Fruit fly (Drosophila melanogaster): ENCODE results near the gene mTerf3.

The mTerf3 gene

DNA sequence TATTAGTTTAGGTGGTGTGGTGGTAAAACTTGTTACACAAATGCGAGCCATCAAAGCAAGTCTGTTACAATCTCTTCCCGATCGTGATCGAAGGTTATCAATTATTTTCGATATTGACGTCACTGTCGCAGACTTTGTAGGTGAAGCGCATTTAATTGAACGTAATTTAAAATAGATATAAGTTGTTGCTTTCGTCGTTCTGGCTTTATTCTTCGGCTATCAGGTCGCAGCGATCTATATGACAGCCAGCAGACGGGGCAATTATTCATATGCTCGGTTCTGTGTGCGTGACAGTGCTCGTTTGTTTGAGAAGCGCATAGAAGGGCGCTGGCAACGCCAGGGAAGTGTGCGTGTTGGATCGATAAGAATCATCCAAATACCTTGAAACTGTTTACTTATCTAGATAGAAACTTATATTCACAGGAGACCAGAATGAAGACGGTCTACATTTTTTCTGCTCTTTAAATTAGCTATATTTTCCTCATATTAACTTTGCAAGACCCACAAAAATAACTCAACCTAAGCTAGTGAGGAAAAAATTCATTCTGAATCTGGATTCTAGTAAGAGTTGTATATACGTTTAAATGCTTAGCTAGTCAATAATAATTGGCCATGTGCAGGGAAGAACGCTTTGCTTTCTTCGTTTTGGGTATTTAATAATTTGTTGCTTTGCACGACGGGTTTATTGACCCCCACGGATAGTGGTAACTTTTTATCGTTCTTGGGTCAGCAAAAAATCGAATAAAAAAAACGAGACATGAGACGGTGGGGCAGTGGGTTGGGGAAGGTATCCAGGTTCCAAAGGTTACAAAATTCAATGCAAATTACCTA is 10.0 kb upstream of the mTerf3 start:
- TF ChIP-seq CG9948 (tag; optimal IDR thresholded peaks at IDR 0.05) (no peak), fd96Ca (GFP tag; IDR thresholded peaks at IDR 0.05) (no peak), Ets98B (GFP tag; IDR thresholded peaks at IDR 0.05) (no peak), CG10348 (GFP tag; IDR thresholded peaks at IDR 0.05) (no peak), Pif1B (GFP tag; optimal IDR thresholded peaks at IDR 0.05) (no peak), D1 (tag; optimal IDR thresholded peaks at IDR 0.05) (no peak), Snoo (tag; optimal IDR thresholded peaks at IDR 0.05) (no peak), rn (GFP tag; IDR thresholded peaks at IDR 0.05) (no peak), EcR (GFP tag; optimal IDR thresholded peaks at IDR 0.05) (no peak), CG17806 (tag; optimal IDR thresholded peaks at IDR 0.05) (no peak), Pif1A (GFP tag; optimal IDR thresholded peaks at IDR 0.05) (no peak), gl (tag; optimal IDR thresholded peaks at IDR 0.05) (no peak), CG8159 (tag; optimal IDR thresholded peaks at IDR 0.05) (no peak), CG34367 (tag; optimal IDR thresholded peaks at IDR 0.05) (no peak)

DNA sequence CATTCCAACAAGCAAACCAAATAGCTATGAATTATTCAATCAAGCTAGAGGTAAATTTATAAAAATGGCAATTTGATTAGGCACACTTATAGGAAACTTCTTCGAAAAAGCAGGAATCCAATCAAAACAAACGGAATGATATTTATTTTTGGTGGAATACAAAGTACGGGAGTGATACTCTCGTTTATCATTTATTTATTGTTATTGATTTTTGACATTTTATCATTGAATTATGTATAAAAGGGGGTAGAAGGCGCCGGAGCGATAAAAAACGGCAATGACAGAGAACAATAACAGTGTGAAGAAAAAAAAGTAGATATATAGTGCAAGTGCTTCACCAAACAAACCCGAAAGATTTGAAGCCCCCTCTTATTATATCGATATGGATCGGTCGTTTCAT is 9.3 kb upstream of the mTerf3 start:
- TF ChIP-seq CG13204 (GFP tag; optimal IDR thresholded peaks at IDR 0.05), result no peak
- no peak for TF ChIP-seq CG8159 (tag; optimal IDR thresholded peaks at IDR 0.05)
- TF ChIP-seq CG8301 (tag; optimal IDR thresholded peaks at IDR 0.05), result no peak
- no peak for TF ChIP-seq CG12605 (GFP tag; IDR thresholded peaks at IDR 0.05)
- no peak for TF ChIP-seq CG34367 (tag; optimal IDR thresholded peaks at IDR 0.05)
- TF ChIP-seq EcR (GFP tag; optimal IDR thresholded peaks at IDR 0.05), result no peak
- no peak for TF ChIP-seq Snoo (tag; optimal IDR thresholded peaks at IDR 0.05)
- no peak for TF ChIP-seq fd96Ca (GFP tag; IDR thresholded peaks at IDR 0.05)
- TF ChIP-seq rn (GFP tag; IDR thresholded peaks at IDR 0.05), result no peak
- no peak for TF ChIP-seq CG10348 (GFP tag; IDR thresholded peaks at IDR 0.05)
- no peak for TF ChIP-seq CG15710 (tag; optimal IDR thresholded peaks at IDR 0.05)
- TF ChIP-seq CG17806 (tag; optimal IDR thresholded peaks at IDR 0.05), result no peak
- TF ChIP-seq CG4496 (GFP tag; IDR thresholded peaks at IDR 0.05), result no peak
- TF ChIP-seq Pif1A (GFP tag; optimal IDR thresholded peaks at IDR 0.05), result no peak

- TF ChIP-seq Ets98B (GFP tag; IDR thresholded peaks at IDR 0.05), result peak; percentile 86
- peak; percentile 78 for TF ChIP-seq CG10348 (GFP tag; IDR thresholded peaks at IDR 0.05)
- TF ChIP-seq CG8159 (tag; optimal IDR thresholded peaks at IDR 0.05), result peak; percentile 95
- TF ChIP-seq CG8301 (tag; optimal IDR thresholded peaks at IDR 0.05), result peak; percentile 93
- TF ChIP-seq gl (tag; optimal IDR thresholded peaks at IDR 0.05), result peak; percentile 78
- TF ChIP-seq CG14655 (GFP tag; optimal IDR thresholded peaks at IDR 0.05), result peak; percentile 95
- TF ChIP-seq EcR (GFP tag; optimal IDR thresholded peaks at IDR 0.05), result peak; percentile 4
- peak; percentile 89 for TF ChIP-seq Pif1B (GFP tag; optimal IDR thresholded peaks at IDR 0.05)
- TF ChIP-seq CG13204 (GFP tag; optimal IDR thresholded peaks at IDR 0.05), result no peak
- TF ChIP-seq CG15710 (tag; optimal IDR thresholded peaks at IDR 0.05), result peak; percentile 96
- TF ChIP-seq Snoo (tag; optimal IDR thresholded peaks at IDR 0.05), result peak; percentile 90
- TF ChIP-seq rn (GFP tag; IDR thresholded peaks at IDR 0.05), result peak; percentile 84
- TF ChIP-seq Pif1A (GFP tag; optimal IDR thresholded peaks at IDR 0.05), result peak; percentile 92
- peak; percentile 81 for TF ChIP-seq fd96Ca (GFP tag; IDR thresholded peaks at IDR 0.05)
- TF ChIP-seq CG4496 (GFP tag; IDR thresholded peaks at IDR 0.05), result peak; percentile 92
- TF ChIP-seq CG17806 (tag; optimal IDR thresholded peaks at IDR 0.05), result peak; percentile 93
- peak; percentile 90 for TF ChIP-seq CG34367 (tag; optimal IDR thresholded peaks at IDR 0.05)
- TF ChIP-seq CG32121 (GFP tag; IDR thresholded peaks at IDR 0.05), result peak; percentile 86
- peak; percentile 85 for TF ChIP-seq D1 (tag; optimal IDR thresholded peaks at IDR 0.05)
- TF ChIP-seq CG12605 (GFP tag; IDR thresholded peaks at IDR 0.05), result peak; percentile 72
- TF ChIP-seq CG9948 (tag; optimal IDR thresholded peaks at IDR 0.05), result peak; percentile 95
Observed at dm6 chr3L:20526196-20526740, 5.7 kb upstream of the mTerf3 start, which contains the start of gene Nubp2. Gene Nubp2 (plus strand): TSS chr3L:20526576.

DNA sequence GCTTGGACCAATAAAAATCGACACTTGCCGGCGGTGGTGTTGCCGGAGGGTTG is 5.4 kb upstream of the mTerf3 start, which contains the start of gene Pss:
TSS of gene Pss (minus strand) at position 32 of the 53 bp plus-strand sequence.
- no peak for TF ChIP-seq CG17806 (tag; optimal IDR thresholded peaks at IDR 0.05)
- no peak for TF ChIP-seq CG12605 (GFP tag; IDR thresholded peaks at IDR 0.05)
- TF ChIP-seq CG8159 (tag; optimal IDR thresholded peaks at IDR 0.05), result no peak
- TF ChIP-seq CG4496 (GFP tag; IDR thresholded peaks at IDR 0.05), result no peak
- TF ChIP-seq EcR (GFP tag; optimal IDR thresholded peaks at IDR 0.05), result no peak
- no peak for TF ChIP-seq CG13204 (GFP tag; optimal IDR thresholded peaks at IDR 0.05)
- TF ChIP-seq CG8301 (tag; optimal IDR thresholded peaks at IDR 0.05), result no peak
- no peak for TF ChIP-seq fd96Ca (GFP tag; IDR thresholded peaks at IDR 0.05)
- no peak for TF ChIP-seq Pif1B (GFP tag; optimal IDR thresholded peaks at IDR 0.05)
- no peak for TF ChIP-seq CG10348 (GFP tag; IDR thresholded peaks at IDR 0.05)
- TF ChIP-seq Pif1A (GFP tag; optimal IDR thresholded peaks at IDR 0.05), result no peak
- TF ChIP-seq rn (GFP tag; IDR thresholded peaks at IDR 0.05), result no peak
- TF ChIP-seq CG15710 (tag; optimal IDR thresholded peaks at IDR 0.05), result no peak
- TF ChIP-seq Ets98B (GFP tag; IDR thresholded peaks at IDR 0.05), result no peak

DNA sequence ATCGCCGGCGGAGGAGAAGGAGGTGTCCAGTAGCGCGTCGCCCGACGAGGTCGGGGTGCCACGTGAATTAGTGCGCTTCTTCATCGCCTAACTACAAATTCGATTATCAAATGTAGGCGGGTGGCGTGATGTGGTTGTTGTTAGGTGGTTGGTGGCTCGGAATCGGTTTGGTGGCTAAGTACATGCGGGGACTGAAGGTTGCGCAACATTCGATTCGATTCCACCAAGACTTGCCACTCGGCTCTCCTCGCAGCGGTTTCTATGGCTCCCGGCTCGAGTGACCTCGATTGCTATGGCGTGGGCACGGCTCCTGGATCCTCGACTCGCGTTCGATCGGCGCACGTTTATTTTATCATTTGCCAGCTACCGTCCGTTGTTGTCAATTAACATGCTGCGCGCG is 5.2 kb upstream of the mTerf3 start:
- TF ChIP-seq CG32121 (GFP tag; IDR thresholded peaks at IDR 0.05), result no peak
- no peak for TF ChIP-seq CG8159 (tag; optimal IDR thresholded peaks at IDR 0.05)
- no peak for TF ChIP-seq fd96Ca (GFP tag; IDR thresholded peaks at IDR 0.05)
- no peak for TF ChIP-seq D1 (tag; optimal IDR thresholded peaks at IDR 0.05)
- TF ChIP-seq CG14655 (GFP tag; optimal IDR thresholded peaks at IDR 0.05), result no peak
- TF ChIP-seq Pif1B (GFP tag; optimal IDR thresholded peaks at IDR 0.05), result no peak

dm6 chr3L:20524409-20525010 is 3.9 kb upstream of the mTerf3 start:
- TF ChIP-seq gl (tag; optimal IDR thresholded peaks at IDR 0.05) (no peak), Pif1A (GFP tag; optimal IDR thresholded peaks at IDR 0.05) (no peak), CG15710 (tag; optimal IDR thresholded peaks at IDR 0.05) (no peak), CG4496 (GFP tag; IDR thresholded peaks at IDR 0.05) (no peak), Pif1B (GFP tag; optimal IDR thresholded peaks at IDR 0.05) (no peak), rn (GFP tag; IDR thresholded peaks at IDR 0.05) (no peak), CG32121 (GFP tag; IDR thresholded peaks at IDR 0.05) (peak; percentile 23; the same call in 1 of the 2 replicates), CG12605 (GFP tag; IDR thresholded peaks at IDR 0.05) (no peak), D1 (tag; optimal IDR thresholded peaks at IDR 0.05) (no peak)

Measured in whole organism, pupa.